Worm (Caenorhabditis elegans) whole organism, mixed stage, embryonic: ENCODE data around the gene C47E12.2.

Source experiments
- ces-1 ChIP-seq: fragments of 150-350 bp; optimal IDR thresholded peaks from 2 replicates; lab custom pipeline; 2014; ENCODE audit warnings: missing biosample characterization, missing genetic modification reagents, missing genetic modification characterization
- ham-2 ChIP-seq: fragments of 200-800 bp; sonication (Bioruptor generic); optimal IDR thresholded peaks from 2 replicates; lab custom pipeline; 2018; ENCODE audit warnings: mild to moderate bottlenecking, missing genetic modification characterization, missing compliant biosample characterization
- unc-39 ChIP-seq: fragments of 150-350 bp; optimal IDR thresholded peaks from 2 replicates; lab custom pipeline; 2014; ENCODE audit warnings: missing biosample characterization, missing genetic modification characterization

DNA sequence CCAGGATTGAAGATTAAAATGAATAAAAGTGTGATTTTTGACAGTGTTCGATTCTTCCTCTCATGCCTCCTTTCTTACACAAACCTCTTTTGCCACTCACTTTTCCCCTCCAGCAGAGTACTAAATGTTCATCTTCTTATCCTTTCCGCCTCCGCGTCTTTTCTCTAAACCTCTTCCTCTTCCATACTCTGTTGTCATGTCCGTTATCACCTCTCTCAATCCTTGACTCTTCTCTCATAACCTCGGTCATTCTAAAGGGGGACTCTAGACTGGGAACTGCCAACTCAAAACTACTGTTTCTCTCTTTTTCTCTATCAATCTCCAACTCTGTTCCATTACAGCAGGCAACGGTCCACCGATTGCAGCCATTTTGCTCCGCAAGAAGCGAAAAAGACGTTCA lies 45.0 kb upstream of the C47E12.2 start:
- TF ChIP-seq ces-1 (no peak), ham-2 (GFP tag; lab: Kevin White, UChicago) (no peak), unc-39 (tag; lab: Kevin White, UChicago) (no peak)
